Worm (Caenorhabditis elegans) whole organism, L1 larva: Measurements from ENCODE around the gene M02D8.5.

Source experiments
- aly-2 ChIP-seq: fragments of 150-350 bp; optimal IDR thresholded peaks from 2 replicates; lab custom pipeline; 2014; ENCODE audit warnings: missing biosample characterization, missing genetic modification characterization
- fkh-4 ChIP-seq: sonication (generic microtip); optimal IDR thresholded peaks from 2 replicates; lab custom pipeline; 2016; ENCODE audit warnings: missing compliant biosample characterization, missing genetic modification characterization, borderline replicate concordance
- nhr-47 ChIP-seq: sonication (generic microtip); optimal IDR thresholded peaks from 2 replicates; lab custom pipeline; 2016; ENCODE audit warnings: mild to moderate bottlenecking, missing genetic modification characterization, moderate library complexity, missing compliant biosample characterization
- unc-130 ChIP-seq: fragments of 150-350 bp; optimal IDR thresholded peaks from 2 replicates; lab custom pipeline; 2017; ENCODE audit warnings: missing biosample characterization, missing genetic modification characterization, inconsistent platforms

ce11 chrX:8786687-8787086 lies 25.3 kb upstream of the M02D8.5 start:
- no peak for TF ChIP-seq nhr-47
- peak; percentile 28 for TF ChIP-seq unc-130 (tag; lab: Kevin White, UChicago)
- no peak for TF ChIP-seq fkh-4 (tag; lab: Kevin White, UChicago)
- no peak for TF ChIP-seq aly-2 (tag; lab: Kevin White, UChicago)
